Worm (Caenorhabditis elegans): ENCODE data around the gene lnkn-1.

The lnkn-1 gene

ce11 chrIII:8904914-8905665, 15.1 kb downstream of the lnkn-1 start, which contains the start of gene unc-32:
unc-32 (plus strand) TSS chrIII:8905615.
- TF ChIP-seq ceh-83 (GFP tag; optimal IDR thresholded peaks at IDR 0.05) (no peak), mep-1 (tag; optimal IDR thresholded peaks at IDR 0.05) (peak; percentile 21), unc-39 (tag; optimal IDR thresholded peaks at IDR 0.05) (no peak), ces-1 (GFP tag; optimal IDR thresholded peaks at IDR 0.05) (peak; percentile 51), ceh-39 (tag; optimal IDR thresholded peaks at IDR 0.05) (peak; percentile 5), unc-62 (GFP tag; optimal IDR thresholded peaks at IDR 0.05) (peak; percentile 2), lsy-2 (tag; optimal IDR thresholded peaks at IDR 0.05) (peak; percentile 8), sem-2 (GFP tag; optimal IDR thresholded peaks at IDR 0.05) (no peak)

- no peak for TF ChIP-seq unc-120 (tag; optimal IDR thresholded peaks at IDR 0.05; ENCODE audit: poor library complexity, severe bottlenecking)
- TF ChIP-seq ceh-39 (tag; optimal IDR thresholded peaks at IDR 0.05) = no peak
- no peak for TF ChIP-seq bed-3 (GFP tag; optimal IDR thresholded peaks at IDR 0.05)
- TF ChIP-seq sem-2 (GFP tag; optimal IDR thresholded peaks at IDR 0.05) = no peak
These were observed 20.1 kb downstream of the lnkn-1 start for ce11 chrIII:8910139-8910538.

- TF ChIP-seq cnd-1 (tag; optimal IDR thresholded peaks at IDR 0.05) (no peak), bed-3 (GFP tag; optimal IDR thresholded peaks at IDR 0.05) (no peak), lsy-2 (tag; optimal IDR thresholded peaks at IDR 0.05) (no peak), lin-13 (tag; optimal IDR thresholded peaks at IDR 0.05) (no peak), hlh-1 (tag; optimal IDR thresholded peaks at IDR 0.05) (no peak), ceh-39 (tag; optimal IDR thresholded peaks at IDR 0.05) (no peak), mab-5 (tag; optimal IDR thresholded peaks at IDR 0.05) (no peak), ces-1 (GFP tag; optimal IDR thresholded peaks at IDR 0.05) (no peak), unc-62 (GFP tag; optimal IDR thresholded peaks at IDR 0.05) (no peak), mls-2 (tag; optimal IDR thresholded peaks at IDR 0.05) (no peak), nhr-76 (tag; optimal IDR thresholded peaks at IDR 0.05) (no peak), elt-3 (tag; optimal IDR thresholded peaks at IDR 0.05) (no peak), nhr-28 (tag; optimal IDR thresholded peaks at IDR 0.05) (no peak), ztf-11 (tag; optimal IDR thresholded peaks at IDR 0.05) (no peak)
These were observed 21.7 kb downstream of the lnkn-1 start, which contains the start of gene tpk-1 for ce11 chrIII:8911598-8912194. tpk-1 (plus strand) TSS chrIII:8912144.

DNA sequence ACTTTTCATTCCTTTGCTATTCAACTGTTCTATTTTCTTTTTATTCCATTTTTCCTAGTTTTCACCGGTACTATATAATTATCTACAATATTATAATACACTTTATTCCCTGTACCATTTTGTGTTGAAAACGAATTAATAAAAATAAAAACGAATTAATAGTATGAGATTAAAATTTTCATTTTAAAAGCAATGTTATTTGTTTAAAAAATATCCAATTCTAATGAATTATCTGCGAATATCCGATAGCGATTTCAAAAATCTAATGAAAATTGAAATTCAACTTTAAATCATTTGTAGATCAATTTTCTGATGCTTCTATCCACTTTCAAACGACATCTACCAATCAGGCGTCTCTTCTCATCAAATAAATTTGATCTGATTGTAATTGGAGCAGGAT, 23.4 kb downstream of the lnkn-1 start, which contains the start of gene trxr-2:
TSS of gene trxr-2 (plus strand) at position 301 of the 400 bp plus-strand sequence.
- TF ChIP-seq nhr-28 (tag; optimal IDR thresholded peaks at IDR 0.05) (no peak), unc-62 (GFP tag; optimal IDR thresholded peaks at IDR 0.05) (no peak), blmp-1 (tag; optimal IDR thresholded peaks at IDR 0.05) (no peak), ztf-11 (tag; optimal IDR thresholded peaks at IDR 0.05) (no peak), unc-39 (tag; optimal IDR thresholded peaks at IDR 0.05) (no peak), unc-120 (tag; optimal IDR thresholded peaks at IDR 0.05; ENCODE audit: poor library complexity, severe bottlenecking) (no peak)

DNA sequence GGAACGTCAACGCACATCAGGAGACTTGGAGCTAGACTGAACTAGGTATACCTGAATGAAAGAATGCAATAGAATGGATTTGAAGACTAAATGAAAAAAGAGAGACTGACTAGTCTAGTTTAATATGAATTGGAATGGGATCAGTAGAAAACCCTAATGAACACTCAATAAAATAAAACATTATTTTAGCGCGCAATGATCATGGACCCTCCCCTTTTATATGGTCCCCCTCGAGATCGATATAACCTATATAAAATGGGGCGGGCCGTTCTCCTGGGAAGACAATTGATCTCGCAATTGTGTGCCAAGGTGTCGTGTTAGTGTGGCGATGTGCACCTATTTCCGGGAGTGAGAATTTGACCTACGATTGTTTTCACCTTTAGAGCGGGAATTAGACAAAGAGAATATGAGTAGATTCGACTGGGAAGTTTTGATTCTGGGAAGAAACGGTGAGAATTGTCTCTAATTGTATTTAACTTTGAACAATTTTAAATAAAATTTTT, 27.9 kb downstream of the lnkn-1 start, which contains the start of gene cdc-25.3:
TSS of gene cdc-25.3 (minus strand) at position 51 of the 503 bp plus-strand sequence.
- TF ChIP-seq nhr-12 (tag; optimal IDR thresholded peaks at IDR 0.05) (no peak), nhr-28 (tag; optimal IDR thresholded peaks at IDR 0.05) (no peak), ceh-83 (GFP tag; optimal IDR thresholded peaks at IDR 0.05) (no peak), sem-2 (GFP tag; optimal IDR thresholded peaks at IDR 0.05) (no peak), unc-120 (tag; optimal IDR thresholded peaks at IDR 0.05; ENCODE audit: poor library complexity, severe bottlenecking) (no peak), lin-13 (tag; optimal IDR thresholded peaks at IDR 0.05) (no peak), mab-5 (tag; optimal IDR thresholded peaks at IDR 0.05) (no peak), nhr-76 (tag; optimal IDR thresholded peaks at IDR 0.05) (no peak), ces-1 (GFP tag; optimal IDR thresholded peaks at IDR 0.05) (no peak), mls-2 (tag; optimal IDR thresholded peaks at IDR 0.05) (no peak), zip-8 (tag; optimal IDR thresholded peaks at IDR 0.05) (no peak), unc-62 (GFP tag; optimal IDR thresholded peaks at IDR 0.05) (no peak)

ce11 chrIII:8919784-8920183, 29.8 kb downstream of the lnkn-1 start, which contains the start of gene ZK637.15:
ZK637.15 (plus strand) TSS chrIII:8920084.
- TF ChIP-seq elt-3 (tag; optimal IDR thresholded peaks at IDR 0.05) = no peak
- no peak for TF ChIP-seq lin-13 (tag; optimal IDR thresholded peaks at IDR 0.05)
- TF ChIP-seq nhr-76 (tag; optimal IDR thresholded peaks at IDR 0.05) = no peak
- TF ChIP-seq lin-32 (GFP tag; optimal IDR thresholded peaks at IDR 0.05) = no peak
- no peak for TF ChIP-seq flh-1 (GFP tag; optimal IDR thresholded peaks at IDR 0.05)
- no peak for TF ChIP-seq sptf-1 (tag; optimal IDR thresholded peaks at IDR 0.05)
- no peak for TF ChIP-seq lsy-2 (tag; optimal IDR thresholded peaks at IDR 0.05)
- TF ChIP-seq bed-3 (GFP tag; optimal IDR thresholded peaks at IDR 0.05) = no peak
- TF ChIP-seq unc-39 (tag; optimal IDR thresholded peaks at IDR 0.05) = no peak
- TF ChIP-seq ham-2 (GFP tag; optimal IDR thresholded peaks at IDR 0.05) = no peak
- no peak for TF ChIP-seq ceh-39 (tag; optimal IDR thresholded peaks at IDR 0.05)
- no peak for TF ChIP-seq sem-2 (GFP tag; optimal IDR thresholded peaks at IDR 0.05)
- no peak for TF ChIP-seq tbx-8 (GFP tag; optimal IDR thresholded peaks at IDR 0.05)
- no peak for TF ChIP-seq mab-5 (tag; optimal IDR thresholded peaks at IDR 0.05)

Measured in whole organism, mixed stage, embryonic.